Fruit fly (Drosophila melanogaster) whole organism, embryonic: Measurements from ENCODE around the gene CG43902.
A peak's percentile ranks its signal among the peaks of the same experiment; 100 is the strongest.

Experiments
- ATbp ChIP-seq: fragments of 200-800 bp; sonication (Bioruptor generic); optimal IDR thresholded peaks from 2 replicates; lab custom pipeline; 2017; ENCODE audit warnings: missing biosample characterization, mild to moderate bottlenecking, missing genetic modification characterization, missing genetic modification reagents
- Bdp1 ChIP-seq: fragments of 200-800 bp; sonication (Bioruptor generic); optimal IDR thresholded peaks from 3 replicates; lab custom pipeline; 2016; ENCODE audit warnings: missing biosample characterization, missing genetic modification characterization
- BtbVII ChIP-seq: fragments of 200-800 bp; sonication (Bioruptor generic); optimal IDR thresholded peaks from 3 replicates; lab custom pipeline; 2017; ENCODE audit warnings: missing biosample characterization, mild to moderate bottlenecking, missing genetic modification characterization
- CG10321 ChIP-seq: fragments of 200-800 bp; sonication (Bioruptor generic); IDR thresholded peaks from 2 replicates; pipeline ENCODE4 v1.3.6; 2022; ENCODE audit warnings: missing biosample characterization, missing genetic modification characterization
- CG10462 ChIP-seq: fragments of 200-800 bp; sonication (Bioruptor generic); optimal IDR thresholded peaks from 2 replicates; lab custom pipeline; 2016; ENCODE audit warnings: missing biosample characterization, missing genetic modification characterization
- CG12219 ChIP-seq: fragments of 200-800 bp; sonication (Bioruptor generic); optimal IDR thresholded peaks from 3 replicates; lab custom pipeline; 2018; ENCODE audit warnings: missing biosample characterization, mild to moderate bottlenecking, missing genetic modification characterization
- CG1233 ChIP-seq: fragments of 200-800 bp; sonication (Bioruptor generic); optimal IDR thresholded peaks from 4 replicates; lab custom pipeline; 2018; ENCODE audit warnings: missing biosample characterization, mild to moderate bottlenecking, missing genetic modification characterization
- CG12769 ChIP-seq: fragments of 200-800 bp; sonication (Bioruptor generic); optimal IDR thresholded peaks from 2 replicates; lab custom pipeline; 2019; ENCODE audit warnings: missing biosample characterization, mild to moderate bottlenecking, missing genetic modification characterization, moderate library complexity
- CG14441 ChIP-seq: fragments of 200-800 bp; sonication (Bioruptor generic); IDR thresholded peaks from 2 replicates; pipeline ENCODE4 v1.3.6; 2022; ENCODE audit warnings: missing biosample characterization, missing genetic modification characterization
- CG15696 ChIP-seq: fragments of 200-800 bp; sonication (Bioruptor generic); optimal IDR thresholded peaks from 2 replicates; lab custom pipeline; 2019; ENCODE audit warnings: missing biosample characterization, mild to moderate bottlenecking, missing genetic modification characterization, moderate library complexity
- CG1792 ChIP-seq: fragments of 200-800 bp; sonication (Bioruptor generic); optimal IDR thresholded peaks from 2 replicates; lab custom pipeline; 2016; ENCODE audit warnings: missing biosample characterization, missing genetic modification characterization
- CG18011 ChIP-seq: fragments of 200-800 bp; sonication (Bioruptor generic); optimal IDR thresholded peaks from 2 replicates; lab custom pipeline; 2017; ENCODE audit warnings: missing biosample characterization, missing genetic modification characterization, mild to moderate bottlenecking, moderate library complexity, missing genotype
- CG31224 ChIP-seq: fragments of 200-800 bp; sonication (Bioruptor generic); IDR thresholded peaks from 2 replicates; pipeline ENCODE4 v1.3.6; 2022; ENCODE audit warnings: missing biosample characterization, missing genetic modification characterization
- CG3726 ChIP-seq: fragments of 200-800 bp; sonication (Bioruptor generic); IDR thresholded peaks from 3 replicates; pipeline ENCODE4, ENCODE4 v1.3.6; 2022; ENCODE audit warnings: missing biosample characterization, missing genetic modification characterization
- CG3838 ChIP-seq: fragments of 200-800 bp; sonication (Bioruptor generic); optimal IDR thresholded peaks from 3 replicates; lab custom pipeline; 2016; ENCODE audit warnings: missing biosample characterization, missing genetic modification characterization
- CG4360 ChIP-seq: fragments of 200-800 bp; sonication (Bioruptor generic); IDR thresholded peaks from 2 replicates; pipeline ENCODE4 v1.3.6; 2022; ENCODE audit warnings: missing biosample characterization, missing genetic modification characterization
- CG4404 ChIP-seq: fragments of 200-800 bp; sonication (Bioruptor generic); IDR thresholded peaks from 2 replicates; pipeline ENCODE4 v1.3.6; 2022; ENCODE audit warnings: missing biosample characterization, missing genetic modification characterization
- CG4424 ChIP-seq: fragments of 200-800 bp; sonication (Bioruptor generic); optimal IDR thresholded peaks from 3 replicates; lab custom pipeline; 2016; ENCODE audit warnings: missing biosample characterization, missing genetic modification characterization
- CG4730 ChIP-seq: fragments of 200-800 bp; sonication (Bioruptor generic); IDR thresholded peaks from 2 replicates; pipeline ENCODE4 v1.3.6; 2022; ENCODE audit warnings: missing biosample characterization, missing genetic modification characterization
- CG5245 ChIP-seq: fragments of 200-800 bp; sonication (Bioruptor generic); optimal IDR thresholded peaks from 3 replicates; lab custom pipeline; 2016; ENCODE audit warnings: missing biosample characterization, missing genetic modification characterization
- CG6813 ChIP-seq: fragments of 200-800 bp; sonication (Bioruptor generic); optimal IDR thresholded peaks from 2 replicates; lab custom pipeline; 2017; ENCODE audit warnings: missing biosample characterization, missing genetic modification characterization, mild to moderate bottlenecking, moderate library complexity, missing genetic modification reagents
- Camta ChIP-seq: fragments of 200-800 bp; sonication (Bioruptor generic); optimal IDR thresholded peaks from 2 replicates; lab custom pipeline; 2016; ENCODE audit warnings: missing biosample characterization, missing genetic modification characterization
- Dbx ChIP-seq: fragments of 200-800 bp; sonication (Bioruptor generic); IDR thresholded peaks from 3 replicates; pipeline ENCODE4 v1.3.6; 2022; ENCODE audit warnings: missing biosample characterization, missing genetic modification characterization
- Dp ChIP-seq: fragments of 200-800 bp; sonication (Bioruptor generic); optimal IDR thresholded peaks from 2 replicates; lab custom pipeline; 2018; ENCODE audit warnings: missing biosample characterization, mild to moderate bottlenecking, missing genetic modification characterization, moderate library complexity
- E2f2 ChIP-seq: fragments of 200-800 bp; sonication (Bioruptor generic); IDR thresholded peaks from 2 replicates; pipeline ENCODE4 v1.3.6; 2022; ENCODE audit warnings: missing biosample characterization, missing genetic modification characterization
- Ets65A ChIP-seq: fragments of 200-800 bp; sonication (Bioruptor generic); peaks from one replicate; lab custom pipeline; 2016; ENCODE audit warnings: missing biosample characterization, missing genetic modification characterization
- HLH54F ChIP-seq: fragments of 200-800 bp; sonication (Bioruptor generic); optimal IDR thresholded peaks from 3 replicates; lab custom pipeline; 2016; ENCODE audit warnings: missing biosample characterization, missing genetic modification characterization
- Lhr ChIP-seq: fragments of 200-800 bp; sonication (Bioruptor generic); optimal IDR thresholded peaks from 3 replicates; lab custom pipeline; 2017; ENCODE audit warnings: mild to moderate bottlenecking, missing biosample characterization, missing genetic modification reagents, missing genetic modification characterization
- NfI ChIP-seq: fragments of 200-800 bp; sonication (Bioruptor generic); optimal IDR thresholded peaks from 3 replicates; lab custom pipeline; 2018; ENCODE audit warnings: missing biosample characterization, mild to moderate bottlenecking, missing genetic modification characterization, moderate library complexity
- Optix ChIP-seq: fragments of 200-800 bp; sonication (Bioruptor generic); IDR thresholded peaks from 3 replicates; pipeline ENCODE4 v1.3.6; 2022; ENCODE audit warnings: missing biosample characterization, missing genetic modification characterization
- YL-1 ChIP-seq: fragments of 200-800 bp; sonication (Bioruptor generic); optimal IDR thresholded peaks from 3 replicates; lab custom pipeline; 2017; ENCODE audit warnings: missing biosample characterization, mild to moderate bottlenecking, missing genetic modification characterization
- ara ChIP-seq: fragments of 200-800 bp; sonication (Bioruptor generic); IDR thresholded peaks from 2 replicates; pipeline ENCODE4 v1.3.6; 2022; ENCODE audit warnings: missing biosample characterization, missing genetic modification characterization
- ash1 ChIP-seq: fragments of 200-800 bp; sonication (Bioruptor generic); optimal IDR thresholded peaks from 2 replicates; lab custom pipeline; 2018; ENCODE audit warnings: missing biosample characterization, mild to moderate bottlenecking, missing genetic modification characterization
- bcd ChIP-seq: fragments of 200-800 bp; sonication (Bioruptor generic); optimal IDR thresholded peaks from 2 replicates; lab custom pipeline; 2017; ENCODE audit warnings: missing biosample characterization, mild to moderate bottlenecking, missing genetic modification characterization
- br ChIP-seq: fragments of >200 bp; optimal IDR thresholded peaks from 2 replicates; lab custom pipeline; 2017
- btn ChIP-seq: fragments of 200-800 bp; sonication (Bioruptor generic); optimal IDR thresholded peaks from 2 replicates; lab custom pipeline; 2016; ENCODE audit warnings: missing biosample characterization, missing genetic modification characterization
- crc ChIP-seq: fragments of 200-800 bp; sonication (Bioruptor generic); optimal IDR thresholded peaks from 2 replicates; lab custom pipeline; 2016; ENCODE audit warnings: missing biosample characterization, missing genetic modification characterization
- dmrt11E ChIP-seq: fragments of 200-800 bp; sonication (Bioruptor generic); optimal IDR thresholded peaks from 3 replicates; lab custom pipeline; 2018; ENCODE audit warnings: missing biosample characterization, mild to moderate bottlenecking, missing genetic modification characterization, moderate library complexity
- gsb-n ChIP-seq: fragments of 200-800 bp; sonication (Bioruptor generic); optimal IDR thresholded peaks from 3 replicates; lab custom pipeline; 2018; ENCODE audit warnings: missing biosample characterization, mild to moderate bottlenecking, missing genetic modification characterization
- hb ChIP-seq: fragments of 200-800 bp; sonication (Bioruptor generic); IDR thresholded peaks from 3 replicates; pipeline ENCODE4 v1.3.6; 2022; ENCODE audit warnings: missing biosample characterization, missing genetic modification characterization; ENCODE audit not compliant: partially characterized antibody
- lab ChIP-seq: fragments of 200-800 bp; sonication (Bioruptor generic); optimal IDR thresholded peaks from 3 replicates; lab custom pipeline; 2017; ENCODE audit warnings: missing biosample characterization, missing genetic modification characterization, mild to moderate bottlenecking, moderate library complexity, missing genetic modification reagents
- lov ChIP-seq, 2 experiments: fragments of 200-800 bp in 1 of 2; fragments of >200 bp in 1 of 2; sonication (Bioruptor generic) in 1 of 2; IDR thresholded peaks in 1 of 2; optimal IDR thresholded peaks in 1 of 2; 2 replicates in 1 of 2; 3 replicates in 1 of 2; pipeline versions ENCODE4 v1.3.6 to Lab custom; 2017 to 2022; ENCODE audit warnings: missing biosample characterization in 1 of 2, missing genetic modification characterization in 1 of 2
- mld ChIP-seq: fragments of 200-800 bp; sonication (Bioruptor generic); IDR thresholded peaks from 3 replicates; pipeline ENCODE4 v1.3.6; 2022; ENCODE audit warnings: missing biosample characterization, missing genetic modification characterization; ENCODE audit not compliant: partially characterized antibody
- pb ChIP-seq: fragments of 200-800 bp; sonication (Bioruptor generic); optimal IDR thresholded peaks from 3 replicates; lab custom pipeline; 2016; ENCODE audit warnings: missing biosample characterization, missing genetic modification characterization
- ranshi ChIP-seq: fragments of 200-800 bp; sonication (Bioruptor generic); IDR thresholded peaks from 2 replicates; pipeline ENCODE4 v1.3.6; 2022; ENCODE audit warnings: missing biosample characterization, missing genetic modification characterization
- row ChIP-seq: fragments of 200-800 bp; sonication (Bioruptor generic); IDR thresholded peaks from 3 replicates; pipeline ENCODE4 v1.3.6; 2022; ENCODE audit warnings: missing biosample characterization, missing genetic modification characterization
- run ChIP-seq: fragments of 200-800 bp; sonication (Bioruptor generic); optimal IDR thresholded peaks from 3 replicates; lab custom pipeline; 2018; ENCODE audit warnings: missing biosample characterization, mild to moderate bottlenecking, missing genetic modification characterization
- slbo ChIP-seq: fragments of 200-800 bp; sonication (Bioruptor generic); IDR thresholded peaks from 2 replicates; pipeline ENCODE4 v1.3.6; 2022; ENCODE audit warnings: missing biosample characterization, missing genetic modification characterization
- slp2 ChIP-seq: fragments of 200-800 bp; sonication (Bioruptor generic); optimal IDR thresholded peaks from 2 replicates; lab custom pipeline; 2016; ENCODE audit warnings: missing biosample characterization, missing genetic modification characterization
- tup ChIP-seq: fragments of 200-800 bp; sonication (Bioruptor generic); optimal IDR thresholded peaks from 2 replicates; lab custom pipeline; 2016; ENCODE audit warnings: missing biosample characterization, mild to moderate bottlenecking, missing genetic modification characterization, moderate library complexity
- vnd ChIP-seq: fragments of 200-800 bp; sonication (Bioruptor generic); IDR thresholded peaks from 3 replicates; pipeline ENCODE4 v1.3.6; 2022; ENCODE audit warnings: missing biosample characterization, missing genetic modification characterization; ENCODE audit not compliant: partially characterized antibody
- z ChIP-seq: fragments of 200-800 bp; sonication (Bioruptor generic); IDR thresholded peaks from 3 replicates; pipeline ENCODE4 v1.3.6; 2022; ENCODE audit warnings: missing biosample characterization, missing genetic modification characterization

Gene CG43902

DNA sequence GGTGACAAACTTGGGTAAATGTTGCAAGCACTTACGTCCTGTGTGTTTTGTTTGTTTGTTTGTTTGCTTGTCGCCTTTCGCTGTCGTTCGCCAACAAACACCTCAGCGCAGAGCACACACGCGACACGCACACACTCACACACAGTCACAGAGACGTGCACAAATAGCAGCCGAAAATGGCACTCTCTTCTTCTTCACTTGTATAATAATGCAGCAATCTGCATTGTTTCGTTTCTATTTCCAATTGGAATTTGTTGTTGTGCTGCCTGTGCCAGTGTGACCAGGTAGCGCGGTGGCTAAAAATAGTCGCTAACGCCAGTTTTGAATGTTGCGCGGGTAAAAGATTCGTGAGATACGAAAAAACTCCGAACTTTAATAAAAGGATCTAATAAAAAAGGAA, 53.9 kb downstream of the CG43902 start, which contains the start of gene Ypel (continued):
- TF ChIP-seq CG15696 (tag; lab: Kevin White, UChicago) = no peak
- TF ChIP-seq CG6813 (GFP tag; lab: Kevin White, UChicago) = no peak
- no peak for TF ChIP-seq CG4424 (GFP tag; lab: Kevin White, UChicago)
- TF ChIP-seq Ets65A = no peak
- TF ChIP-seq CG10462 (GFP tag; lab: Kevin White, UChicago) = no peak
- TF ChIP-seq CG4730 = no peak
- TF ChIP-seq crc (GFP tag; lab: Kevin White, UChicago) = no peak
- TF ChIP-seq Lhr = no peak
- peak; percentile 4 for TF ChIP-seq CG3838
- no peak for TF ChIP-seq ash1
- no peak for TF ChIP-seq CG12219 (GFP tag; lab: Kevin White, UChicago)
- TF ChIP-seq NfI (GFP tag; lab: Kevin White, UChicago) = no peak
- TF ChIP-seq ara (GFP tag; lab: Robert Waterston, UW) = no peak
- no peak for TF ChIP-seq CG5245 (GFP tag; lab: Kevin White, UChicago)
- TF ChIP-seq row (GFP tag; lab: Robert Waterston, UW) = no peak
- peak; percentile 76 for TF ChIP-seq Dp (GFP tag; lab: Kevin White, UChicago)
- TF ChIP-seq mld (GFP tag; lab: Robert Waterston, UW) = no peak
- TF ChIP-seq CG3726 (GFP tag; lab: Robert Waterston, UW) = no peak
- TF ChIP-seq vnd (GFP tag; lab: Robert Waterston, UW) = no peak
- TF ChIP-seq lov (optimal IDR thresholded peaks at IDR 0.05; lab: Kevin White, UChicago) = no peak
- no peak for TF ChIP-seq lov (GFP tag; IDR thresholded peaks at IDR 0.05; lab: Robert Waterston, UW)
- TF ChIP-seq btn (GFP tag; lab: Kevin White, UChicago) = no peak
- no peak for TF ChIP-seq YL-1 (GFP tag; lab: Kevin White, UChicago)
- no peak for TF ChIP-seq gsb-n (tag; lab: Kevin White, UChicago)
- TF ChIP-seq Bdp1 = no peak
- no peak for TF ChIP-seq Optix (GFP tag; lab: Robert Waterston, UW)
- no peak for TF ChIP-seq CG18011 (GFP tag; lab: Kevin White, UChicago)
- TF ChIP-seq slbo (GFP tag; lab: Robert Waterston, UW) = no peak
- TF ChIP-seq CG1792 = no peak
- TF ChIP-seq CG1233 (GFP tag; lab: Kevin White, UChicago) = no peak
- no peak for TF ChIP-seq ATbp (GFP tag; lab: Kevin White, UChicago)
- no peak for TF ChIP-seq pb (GFP tag; lab: Kevin White, UChicago)
- TF ChIP-seq CG14441 (GFP tag; lab: Robert Waterston, UW) = no peak
- TF ChIP-seq Dbx (GFP tag; lab: Robert Waterston, UW) = no peak
- TF ChIP-seq run (tag; lab: Kevin White, UChicago) = no peak
- TF ChIP-seq CG12769 (tag; lab: Kevin White, UChicago) = no peak
- TF ChIP-seq br (lab: Kevin White, UChicago) = no peak
- TF ChIP-seq hb = no peak
- no peak for TF ChIP-seq tup (GFP tag; lab: Kevin White, UChicago)
- TF ChIP-seq slp2 (GFP tag; lab: Kevin White, UChicago) = no peak
- TF ChIP-seq CG10321 (GFP tag; lab: Robert Waterston, UW) = no peak
- TF ChIP-seq z = no peak
- no peak for TF ChIP-seq CG31224 (GFP tag; lab: Robert Waterston, UW)
- TF ChIP-seq E2f2 (GFP tag; lab: Robert Waterston, UW) = peak; percentile 81
- no peak for TF ChIP-seq ranshi
- TF ChIP-seq CG4404 (GFP tag; lab: Robert Waterston, UW) = no peak
- TF ChIP-seq Camta (GFP tag; lab: Kevin White, UChicago) = no peak
- no peak for TF ChIP-seq bcd
- TF ChIP-seq lab (GFP tag; lab: Kevin White, UChicago) = no peak
- no peak for TF ChIP-seq HLH54F (GFP tag; lab: Kevin White, UChicago)
- no peak for TF ChIP-seq dmrt11E
- no peak for TF ChIP-seq BtbVII (GFP tag; lab: Kevin White, UChicago)
- TF ChIP-seq CG4360 = peak; percentile 83
